Fruit fly (Drosophila melanogaster): Measurements from ENCODE around the gene CG7458.

DNA sequence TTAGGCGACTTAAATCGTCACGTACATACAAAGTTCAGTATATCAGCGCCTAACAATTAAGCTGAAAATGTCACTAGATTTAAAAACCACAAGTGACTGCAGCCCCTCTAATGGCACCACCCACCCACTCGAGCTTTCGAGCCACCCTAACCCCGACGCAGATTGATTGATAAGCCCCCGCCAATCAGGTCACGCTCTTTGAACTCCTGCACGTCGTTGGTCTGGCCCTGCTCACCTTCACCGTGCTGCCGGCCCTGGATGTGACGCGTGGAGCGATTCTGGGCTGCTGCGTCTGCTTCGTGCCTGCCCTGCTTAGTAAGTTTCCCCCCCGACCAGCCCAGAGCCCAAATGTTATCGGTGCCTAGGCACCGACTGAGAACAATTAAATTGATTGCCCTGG is 8.4 kb downstream of the CG7458 start:
- TF ChIP-seq EcR (GFP tag; optimal IDR thresholded peaks at IDR 0.05) (no peak), psq (optimal IDR thresholded peaks at IDR 0.05) (no peak), CG8478 (optimal IDR thresholded peaks at IDR 0.05) (no peak), Dll (optimal IDR thresholded peaks at IDR 0.05) (no peak), pan (optimal IDR thresholded peaks at IDR 0.05) (no peak)

Data from whole organism.